Worm (Caenorhabditis elegans) whole organism, mixed stage, embryonic: ENCODE measurements around the gene npr-18.

ENCODE experiments used
- M03D4.4 ChIP-seq: sonication (generic microtip); optimal IDR thresholded peaks from 2 replicates; lab custom pipeline; 2017; ENCODE audit warnings: mild to moderate bottlenecking, missing genetic modification characterization, missing compliant biosample characterization
- bed-3 ChIP-seq: fragments of 200-800 bp; sonication (Bioruptor generic); optimal IDR thresholded peaks from 3 replicates; lab custom pipeline; 2018; ENCODE audit warnings: mild to moderate bottlenecking, missing genetic modification characterization, moderate library complexity, missing compliant biosample characterization
- blmp-1 ChIP-seq: fragments of 150-350 bp; optimal IDR thresholded peaks from 2 replicates; lab custom pipeline; 2014; ENCODE audit warnings: missing biosample characterization, missing genetic modification characterization
- ceh-43 ChIP-seq: fragments of 200-800 bp; sonication (Bioruptor generic); optimal IDR thresholded peaks from 2 replicates; lab custom pipeline; 2018; ENCODE audit warnings: mild to moderate bottlenecking, missing genetic modification characterization, moderate library complexity, missing compliant biosample characterization
- ceh-83 ChIP-seq: fragments of 200-800 bp; sonication (Bioruptor generic); optimal IDR thresholded peaks from 2 replicates; lab custom pipeline; 2018; ENCODE audit warnings: mild to moderate bottlenecking, missing genetic modification characterization, missing compliant biosample characterization
- ces-1 ChIP-seq: fragments of 150-350 bp; optimal IDR thresholded peaks from 2 replicates; lab custom pipeline; 2014; ENCODE audit warnings: missing biosample characterization, missing genetic modification reagents, missing genetic modification characterization
- cnd-1 ChIP-seq: fragments of 200-800 bp; sonication (Bioruptor generic); optimal IDR thresholded peaks from 2 replicates; lab custom pipeline; 2018; ENCODE audit warnings: mild to moderate bottlenecking, missing genetic modification characterization, missing compliant biosample characterization
- drap-1 ChIP-seq: fragments of 200-800 bp; sonication (Bioruptor generic); optimal IDR thresholded peaks from 3 replicates; lab custom pipeline; 2018; ENCODE audit warnings: mild to moderate bottlenecking, missing genetic modification characterization, missing compliant biosample characterization
- elt-1 ChIP-seq: sonication (generic microtip); optimal IDR thresholded peaks from 2 replicates; lab custom pipeline; 2017; ENCODE audit warnings: missing genetic modification characterization, mild to moderate bottlenecking, missing compliant biosample characterization, antibody characterized with exemption, moderate library complexity, borderline replicate concordance; ENCODE audit not compliant: insufficient read depth
- elt-3 ChIP-seq: fragments of 150-350 bp; optimal IDR thresholded peaks from 2 replicates; lab custom pipeline; 2014; ENCODE audit warnings: missing biosample characterization, missing genetic modification characterization
- flh-1 ChIP-seq: fragments of 200-800 bp; sonication (Bioruptor generic); optimal IDR thresholded peaks from 2 replicates; lab custom pipeline; 2018; ENCODE audit warnings: mild to moderate bottlenecking, missing genetic modification characterization, moderate library complexity, missing compliant biosample characterization
- ham-2 ChIP-seq: fragments of 200-800 bp; sonication (Bioruptor generic); optimal IDR thresholded peaks from 2 replicates; lab custom pipeline; 2018; ENCODE audit warnings: mild to moderate bottlenecking, missing genetic modification characterization, missing compliant biosample characterization
- hlh-1 ChIP-seq: fragments of 150-350 bp; optimal IDR thresholded peaks from 2 replicates; lab custom pipeline; 2014; ENCODE audit warnings: missing biosample characterization, missing genetic modification reagents, missing genetic modification characterization
- lin-13 ChIP-seq: fragments of 150-350 bp; optimal IDR thresholded peaks from 2 replicates; lab custom pipeline; 2014; ENCODE audit warnings: missing biosample characterization, missing genetic modification characterization
- lin-32 ChIP-seq: fragments of 200-800 bp; sonication (Bioruptor generic); optimal IDR thresholded peaks from 2 replicates; lab custom pipeline; 2018; ENCODE audit warnings: mild to moderate bottlenecking, missing genetic modification characterization, missing compliant biosample characterization
- lsy-2 ChIP-seq: fragments of 150-350 bp; optimal IDR thresholded peaks from 2 replicates; lab custom pipeline; 2014; ENCODE audit warnings: missing biosample characterization, missing genetic modification characterization
- mab-5 ChIP-seq: fragments of 150-350 bp; optimal IDR thresholded peaks from 2 replicates; lab custom pipeline; 2014; ENCODE audit warnings: missing biosample characterization, missing genetic modification characterization
- mep-1 ChIP-seq: fragments of 150-350 bp; optimal IDR thresholded peaks from 2 replicates; lab custom pipeline; 2017; ENCODE audit warnings: missing biosample characterization, missing genetic modification reagents, missing genetic modification characterization, inconsistent platforms
- mls-2 ChIP-seq: sonication (generic microtip); optimal IDR thresholded peaks from 2 replicates; lab custom pipeline; 2016; ENCODE audit warnings: mild to moderate bottlenecking, missing genetic modification characterization, moderate library complexity, missing compliant biosample characterization
- nhr-12 ChIP-seq: fragments of 150-350 bp; optimal IDR thresholded peaks from 2 replicates; lab custom pipeline; 2014; ENCODE audit warnings: missing biosample characterization, missing genetic modification characterization
- nhr-2 ChIP-seq: fragments of 150-350 bp; optimal IDR thresholded peaks from 2 replicates; lab custom pipeline; 2014; ENCODE audit warnings: missing biosample characterization, missing genetic modification characterization
- nhr-237 ChIP-seq: fragments of 150-350 bp; optimal IDR thresholded peaks from 2 replicates; lab custom pipeline; 2014; ENCODE audit warnings: missing biosample characterization, missing genetic modification characterization
- nhr-28 ChIP-seq: fragments of 150-350 bp; optimal IDR thresholded peaks from 2 replicates; lab custom pipeline; 2014; ENCODE audit warnings: missing biosample characterization, missing genetic modification characterization
- nhr-76 ChIP-seq: sonication (generic microtip); optimal IDR thresholded peaks from 2 replicates; lab custom pipeline; 2017; ENCODE audit warnings: missing biosample characterization, missing genetic modification characterization
- pha-4 ChIP-seq: fragments of 150-350 bp; optimal IDR thresholded peaks from 2 replicates; lab custom pipeline; 2018; ENCODE audit warnings: missing biosample characterization, missing genetic modification reagents, missing genetic modification characterization
- sem-2 ChIP-seq: fragments of 200-800 bp; sonication (Bioruptor generic); optimal IDR thresholded peaks from 2 replicates; lab custom pipeline; 2018; ENCODE audit warnings: mild to moderate bottlenecking, missing genetic modification characterization, missing compliant biosample characterization
- snpc-4 ChIP-seq: fragments of 150-350 bp; optimal IDR thresholded peaks from 2 replicates; lab custom pipeline; 2014; ENCODE audit warnings: missing biosample characterization, missing genetic modification characterization
- sptf-1 ChIP-seq: sonication (generic microtip); optimal IDR thresholded peaks from 2 replicates; lab custom pipeline; 2017; ENCODE audit warnings: mild to moderate bottlenecking, missing genetic modification characterization, moderate library complexity, missing compliant biosample characterization
- unc-120 ChIP-seq: sonication (generic microtip); optimal IDR thresholded peaks from 2 replicates; lab custom pipeline; 2017; ENCODE audit warnings: missing genetic modification characterization, missing compliant biosample characterization; ENCODE audit not compliant: poor library complexity, severe bottlenecking
- unc-39 ChIP-seq: fragments of 150-350 bp; optimal IDR thresholded peaks from 2 replicates; lab custom pipeline; 2014; ENCODE audit warnings: missing biosample characterization, missing genetic modification characterization
- unc-62 ChIP-seq: fragments of 150-350 bp; optimal IDR thresholded peaks from 2 replicates; lab custom pipeline; 2014; ENCODE audit warnings: missing biosample characterization, missing genetic modification reagents, missing genetic modification characterization
- zip-8 ChIP-seq: fragments of 150-350 bp; optimal IDR thresholded peaks from 2 replicates; lab custom pipeline; 2014; ENCODE audit warnings: missing biosample characterization, missing genetic modification characterization
- ztf-11 ChIP-seq: fragments of 150-350 bp; optimal IDR thresholded peaks from 2 replicates; lab custom pipeline; 2014; ENCODE audit warnings: missing biosample characterization, missing genetic modification characterization

npr-18 gene

DNA sequence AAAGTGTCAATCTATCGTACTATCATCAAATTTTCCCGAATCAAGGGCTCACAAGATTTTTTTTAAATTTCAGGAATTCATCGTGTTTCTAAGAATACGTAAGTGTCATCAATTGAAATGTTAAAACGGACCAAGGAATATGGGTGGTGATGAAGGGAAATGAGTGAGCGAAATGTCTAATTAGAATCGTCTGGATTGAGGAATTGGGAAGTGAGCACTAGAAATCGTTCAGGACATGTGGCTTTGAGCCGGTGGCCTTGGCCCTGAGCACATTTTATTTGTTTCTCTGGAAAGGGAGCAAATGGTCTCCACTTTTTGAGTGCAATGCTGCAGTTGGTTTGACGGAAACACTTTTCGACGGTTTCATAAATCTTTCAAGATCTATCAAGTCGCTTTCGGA lies 36.3 kb upstream of the npr-18 start:
- TF ChIP-seq mab-5 (tag; lab: Kevin White, UChicago) (no peak), ceh-43 (GFP tag; lab: Kevin White, UChicago) (no peak), M03D4.4 (tag; lab: Kevin White, UChicago) (no peak), nhr-76 (tag; lab: Kevin White, UChicago) (no peak), drap-1 (GFP tag; lab: Kevin White, UChicago) (no peak), flh-1 (GFP tag; lab: Kevin White, UChicago) (no peak), lsy-2 (tag; lab: Kevin White, UChicago) (no peak), blmp-1 (no peak), unc-62 (GFP tag; lab: Kevin White, UChicago) (no peak), mls-2 (no peak), lin-32 (GFP tag; lab: Kevin White, UChicago) (no peak), zip-8 (no peak), sem-2 (GFP tag; lab: Kevin White, UChicago) (no peak), snpc-4 (tag; lab: Kevin White, UChicago) (no peak), unc-120 (tag; lab: Kevin White, UChicago) (no peak), ham-2 (GFP tag; lab: Kevin White, UChicago) (no peak), mep-1 (tag; lab: Kevin White, UChicago) (no peak), bed-3 (GFP tag; lab: Kevin White, UChicago) (no peak)
- TF ChIP-seq, all 35 proteins: peak for 0

DNA sequence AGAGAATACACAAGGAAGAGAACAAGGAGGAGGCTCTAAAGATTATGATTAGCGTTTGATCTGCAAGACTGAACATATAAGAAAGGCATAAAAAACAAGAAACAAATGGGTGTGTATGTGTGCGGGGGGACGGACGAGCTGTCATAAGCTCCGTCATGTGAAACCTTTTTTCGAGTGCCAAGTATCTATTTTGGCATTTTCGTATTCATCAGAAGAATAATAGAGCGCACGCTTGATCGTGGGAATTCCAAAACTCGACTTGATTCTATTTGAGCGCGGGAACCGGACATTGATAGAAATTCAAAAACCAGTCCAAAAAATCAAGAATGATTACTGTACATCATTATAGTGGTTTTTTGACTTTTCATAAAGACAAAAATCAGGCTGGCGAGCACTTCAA lies 33.8 kb upstream of the npr-18 start:
- no peak for TF ChIP-seq nhr-76 (tag; lab: Kevin White, UChicago)
- no peak for TF ChIP-seq bed-3 (GFP tag; lab: Kevin White, UChicago)
- no peak for TF ChIP-seq unc-120 (tag; lab: Kevin White, UChicago)
- no peak for TF ChIP-seq sem-2 (GFP tag; lab: Kevin White, UChicago)
- no peak for TF ChIP-seq nhr-237 (tag; lab: Kevin White, UChicago)

DNA sequence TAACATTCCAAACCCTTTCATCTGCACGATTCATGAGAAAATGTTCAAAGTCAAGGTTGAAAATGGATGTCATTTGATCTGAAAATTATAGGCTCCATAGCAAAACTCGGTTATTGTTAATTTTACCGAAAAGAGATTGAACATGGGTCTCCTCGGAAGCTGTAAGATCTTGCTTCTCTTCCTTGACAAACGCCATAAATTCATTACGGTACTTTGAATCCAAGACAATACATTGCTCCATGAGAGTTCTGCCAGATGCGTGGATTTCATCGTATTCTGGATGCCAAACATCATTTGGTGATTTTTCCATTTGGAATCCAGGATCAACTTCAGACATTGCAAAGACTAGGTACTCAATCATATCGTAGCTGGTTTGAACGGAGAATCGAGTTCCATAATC lies 24.6 kb upstream of the npr-18 start:
- TF ChIP-seq nhr-2 (tag; lab: Kevin White, UChicago), result no peak

DNA sequence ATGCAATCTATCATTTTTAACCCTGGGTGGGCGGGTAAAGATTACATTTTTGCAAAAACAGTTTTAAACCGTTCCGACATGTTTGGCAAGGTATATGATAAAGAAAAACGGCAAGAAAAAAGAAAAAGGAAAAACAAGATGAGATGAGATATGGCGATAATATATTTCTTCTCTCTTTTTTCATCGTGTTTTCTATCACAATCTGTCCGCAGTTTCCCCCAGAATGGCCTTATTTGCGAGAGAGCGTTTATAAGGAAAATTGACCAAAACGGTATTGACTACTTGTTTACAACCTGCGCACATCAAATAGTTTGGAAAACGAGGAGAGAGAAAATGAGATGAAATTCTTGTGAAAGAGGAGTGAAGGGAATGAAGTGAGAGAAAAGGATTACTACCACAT lies 23.2 kb upstream of the npr-18 start:
- TF ChIP-seq ces-1 (GFP tag; lab: Kevin White, UChicago), result peak; percentile 38
- TF ChIP-seq sem-2 (GFP tag; lab: Kevin White, UChicago), result no peak
- no peak for TF ChIP-seq hlh-1 (tag; lab: Kevin White, UChicago)
- TF ChIP-seq nhr-12 (tag; lab: Kevin White, UChicago), result no peak
- TF ChIP-seq mls-2, result no peak
- TF ChIP-seq ztf-11 (tag; lab: Kevin White, UChicago), result no peak
- no peak for TF ChIP-seq bed-3 (GFP tag; lab: Kevin White, UChicago)
- no peak for TF ChIP-seq ham-2 (GFP tag; lab: Kevin White, UChicago)
- TF ChIP-seq elt-3 (tag; lab: Kevin White, UChicago), result no peak
- TF ChIP-seq unc-62 (GFP tag; lab: Kevin White, UChicago), result no peak
- TF ChIP-seq elt-1 (tag; lab: Kevin White, UChicago), result peak; percentile 79
- no peak for TF ChIP-seq zip-8
- TF ChIP-seq snpc-4 (tag; lab: Kevin White, UChicago), result no peak
- no peak for TF ChIP-seq unc-120 (tag; lab: Kevin White, UChicago)
- TF ChIP-seq M03D4.4 (tag; lab: Kevin White, UChicago), result no peak
- no peak for TF ChIP-seq lin-13 (tag; lab: Kevin White, UChicago)
- no peak for TF ChIP-seq lin-32 (GFP tag; lab: Kevin White, UChicago)

DNA sequence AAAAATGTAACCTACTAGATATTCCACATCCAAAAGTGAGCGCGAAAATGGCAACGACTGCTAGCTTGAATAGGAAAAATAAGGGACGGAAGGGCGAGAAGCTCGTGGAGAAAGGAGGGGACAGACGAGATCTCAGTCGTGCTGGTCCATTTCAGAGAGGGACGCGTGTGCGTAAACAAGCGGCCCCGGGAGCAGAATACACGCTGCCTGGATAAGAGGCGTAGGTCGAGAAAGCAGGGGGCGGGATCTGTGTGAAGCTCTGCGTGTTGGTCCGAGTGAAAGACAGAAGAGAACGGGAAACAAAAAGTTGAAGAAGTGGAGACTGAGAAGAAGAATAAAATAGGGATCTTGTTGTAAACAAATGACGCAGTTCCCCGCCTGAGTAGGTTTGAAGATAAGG lies 22.0 kb upstream of the npr-18 start, which contains the start of gene T14B1.1:
T14B1.1 (minus strand) TSS at position 170 of the 400 bp plus-strand sequence.
- TF ChIP-seq sem-2 (GFP tag; lab: Kevin White, UChicago) (no peak), elt-3 (tag; lab: Kevin White, UChicago) (no peak), cnd-1 (no peak), pha-4 (tag; lab: Kevin White, UChicago) (no peak), mab-5 (tag; lab: Kevin White, UChicago) (no peak), lin-13 (tag; lab: Kevin White, UChicago) (no peak), mls-2 (no peak), sptf-1 (tag; lab: Kevin White, UChicago) (peak; percentile 55), unc-62 (GFP tag; lab: Kevin White, UChicago) (peak; percentile 14), mep-1 (tag; lab: Kevin White, UChicago) (no peak), nhr-76 (tag; lab: Kevin White, UChicago) (no peak), ceh-83 (no peak), M03D4.4 (tag; lab: Kevin White, UChicago) (no peak), snpc-4 (tag; lab: Kevin White, UChicago) (no peak), ztf-11 (tag; lab: Kevin White, UChicago) (no peak), elt-1 (tag; lab: Kevin White, UChicago) (no peak), nhr-28 (tag; lab: Kevin White, UChicago) (no peak), unc-39 (tag; lab: Kevin White, UChicago) (no peak), drap-1 (GFP tag; lab: Kevin White, UChicago) (no peak), unc-120 (tag; lab: Kevin White, UChicago) (peak; percentile 33)
- TF ChIP-seq, all 35 proteins: peak for 3
